Worm (Caenorhabditis elegans): Measurements from ENCODE around the gene maph-1.3.
A peak's percentile ranks its signal among the peaks of the same experiment; 100 is the strongest.

Gene maph-1.3

ce11 chrIII:3799213-3799612, 45.5 kb upstream of the maph-1.3 start (continued):
- TF ChIP-seq peb-1 (tag; optimal IDR thresholded peaks at IDR 0.05) = no peak
- TF ChIP-seq zag-1 (tag; optimal IDR thresholded peaks at IDR 0.05) = no peak
- no peak for TF ChIP-seq nhr-10 (tag; optimal IDR thresholded peaks at IDR 0.05)
- no peak for TF ChIP-seq ZK546.5 (tag; optimal IDR thresholded peaks at IDR 0.05)
- no peak for TF ChIP-seq unc-55 (GFP tag; optimal IDR thresholded peaks at IDR 0.05)
- no peak for TF ChIP-seq mab-5 (tag; optimal IDR thresholded peaks at IDR 0.05)
- no peak for TF ChIP-seq mdl-1 (tag; optimal IDR thresholded peaks at IDR 0.05)
- TF ChIP-seq nhr-25 (tag; optimal IDR thresholded peaks at IDR 0.05) = peak; percentile 31
- TF ChIP-seq blmp-1 (tag; optimal IDR thresholded peaks at IDR 0.05; ENCODE audit: insufficient read depth) = peak; percentile 39
- no peak for TF ChIP-seq sem-4 (tag; optimal IDR thresholded peaks at IDR 0.05)
- no peak for TF ChIP-seq unc-39 (tag; optimal IDR thresholded peaks at IDR 0.05)
- peak; percentile 39 for TF ChIP-seq sma-3 (GFP tag; optimal IDR thresholded peaks at IDR 0.05)
- no peak for TF ChIP-seq nhr-237 (tag; optimal IDR thresholded peaks at IDR 0.05)
- peak; percentile 39 for TF ChIP-seq egl-27 (tag; optimal IDR thresholded peaks at IDR 0.05)
- no peak for TF ChIP-seq snpc-4 (tag; optimal IDR thresholded peaks at IDR 0.05)
- no peak for TF ChIP-seq ceh-82 (tag; optimal IDR thresholded peaks at IDR 0.05)
- TF ChIP-seq nhr-77 (tag; optimal IDR thresholded peaks at IDR 0.05) = no peak
- TF ChIP-seq nhr-6 (tag; optimal IDR thresholded peaks at IDR 0.05) = no peak
- TF ChIP-seq ztf-1 (GFP tag; conservative IDR thresholded peaks at IDR 0.05) = no peak
- TF ChIP-seq lin-13 (GFP tag; optimal IDR thresholded peaks at IDR 0.05) = no peak

ce11 chrIII:3800240-3800933, 44.3 kb upstream of the maph-1.3 start, which contains the start of gene mtm-3:
TSS of gene mtm-3 (minus strand) at chrIII:3800467.
- peak; percentile 53 for TF ChIP-seq blmp-1 (tag; optimal IDR thresholded peaks at IDR 0.05; ENCODE audit: insufficient read depth)
- TF ChIP-seq egl-27 (tag; optimal IDR thresholded peaks at IDR 0.05) = no peak
- TF ChIP-seq sma-3 (GFP tag; optimal IDR thresholded peaks at IDR 0.05) = no peak
- no peak for TF ChIP-seq F13H6.1 (tag; optimal IDR thresholded peaks at IDR 0.05)
- TF ChIP-seq fos-1 (tag; optimal IDR thresholded peaks at IDR 0.05) = peak; percentile 48
- no peak for TF ChIP-seq ama-1 (optimal IDR thresholded peaks at IDR 0.05)

ce11 chrIII:3800934-3801252, 43.8 kb upstream of the maph-1.3 start:
- TF ChIP-seq zag-1 (tag; optimal IDR thresholded peaks at IDR 0.05) = no peak
- TF ChIP-seq mdl-1 (tag; optimal IDR thresholded peaks at IDR 0.05) = no peak

ce11 chrIII:3801379-3801894, 43.3 kb upstream of the maph-1.3 start:
- peak; percentile 97 for TF ChIP-seq nhr-6 (tag; optimal IDR thresholded peaks at IDR 0.05)
- TF ChIP-seq zag-1 (tag; optimal IDR thresholded peaks at IDR 0.05) = peak; percentile 96
- TF ChIP-seq unc-39 (tag; optimal IDR thresholded peaks at IDR 0.05) = peak; percentile 30
- TF ChIP-seq elt-1 (tag; optimal IDR thresholded peaks at IDR 0.05) = peak; percentile 13
- TF ChIP-seq lin-11 (tag; optimal IDR thresholded peaks at IDR 0.05) = peak; percentile 91
- no peak for TF ChIP-seq nhr-23 (tag; optimal IDR thresholded peaks at IDR 0.05)
- TF ChIP-seq F13H6.1 (tag; optimal IDR thresholded peaks at IDR 0.05) = peak; percentile 99
- TF ChIP-seq unc-62 (GFP tag; optimal IDR thresholded peaks at IDR 0.05) = peak; percentile 91
- peak; percentile 98 for TF ChIP-seq Y55F3AM.14 (GFP tag; optimal IDR thresholded peaks at IDR 0.05)
- TF ChIP-seq ztf-4 (tag; optimal IDR thresholded peaks at IDR 0.05) = peak; percentile 98
- peak; percentile 90 for TF ChIP-seq mab-5 (tag; optimal IDR thresholded peaks at IDR 0.05)
- no peak for TF ChIP-seq ztf-1 (GFP tag; conservative IDR thresholded peaks at IDR 0.05)
- TF ChIP-seq unc-55 (GFP tag; optimal IDR thresholded peaks at IDR 0.05) = peak; percentile 98
- peak; percentile 82 for TF ChIP-seq blmp-1 (tag; optimal IDR thresholded peaks at IDR 0.05; ENCODE audit: insufficient read depth)
- peak; percentile 98 for TF ChIP-seq crh-2 (tag; optimal IDR thresholded peaks at IDR 0.05)
- TF ChIP-seq nhr-25 (tag; optimal IDR thresholded peaks at IDR 0.05) = peak; percentile 98
- TF ChIP-seq R02D3.7 (tag; optimal IDR thresholded peaks at IDR 0.05) = no peak
- peak; percentile 85 for TF ChIP-seq ama-1 (optimal IDR thresholded peaks at IDR 0.05)
- TF ChIP-seq elt-3 (tag; optimal IDR thresholded peaks at IDR 0.05) = no peak
- TF ChIP-seq sem-4 (tag; optimal IDR thresholded peaks at IDR 0.05) = peak; percentile 98
- peak; percentile 98 for TF ChIP-seq egl-27 (tag; optimal IDR thresholded peaks at IDR 0.05)
- no peak for TF ChIP-seq peb-1 (tag; optimal IDR thresholded peaks at IDR 0.05)
- no peak for TF ChIP-seq aly-2 (tag; optimal IDR thresholded peaks at IDR 0.05)
- TF ChIP-seq ztf-11 (tag; optimal IDR thresholded peaks at IDR 0.05) = peak; percentile 47
- TF ChIP-seq sma-9 (GFP tag; optimal IDR thresholded peaks at IDR 0.05) = peak; percentile 98
- peak; percentile 8 for TF ChIP-seq sma-9 (tag; optimal IDR thresholded peaks at IDR 0.05)
- TF ChIP-seq nhr-129 (tag; optimal IDR thresholded peaks at IDR 0.05) = peak; percentile 98
- TF ChIP-seq nhr-11 (tag; optimal IDR thresholded peaks at IDR 0.05) = no peak
- TF ChIP-seq nhr-12 (tag; optimal IDR thresholded peaks at IDR 0.05) = no peak
- TF ChIP-seq nhr-10 (tag; optimal IDR thresholded peaks at IDR 0.05) = peak; percentile 76
- peak; percentile 31 for TF ChIP-seq dmd-4 (tag; optimal IDR thresholded peaks at IDR 0.05)
- TF ChIP-seq lsy-2 (tag; optimal IDR thresholded peaks at IDR 0.05) = peak; percentile 87 to 96
- peak; percentile 61 for TF ChIP-seq ZK546.5 (tag; optimal IDR thresholded peaks at IDR 0.05)
- peak; percentile 98 for TF ChIP-seq nhr-21 (tag; optimal IDR thresholded peaks at IDR 0.05)
- no peak for TF ChIP-seq alr-1 (tag; optimal IDR thresholded peaks at IDR 0.05)
- peak; percentile 88 for TF ChIP-seq gmeb-1 (tag; optimal IDR thresholded peaks at IDR 0.05)
- peak; percentile 100 for TF ChIP-seq C34F6.9 (tag; optimal IDR thresholded peaks at IDR 0.05)
- TF ChIP-seq mdl-1 (tag; optimal IDR thresholded peaks at IDR 0.05) = peak; percentile 100

Data from whole organism, L2 larva.